Fruit fly (Drosophila melanogaster): ENCODE measurements around the gene spi.

spi gene

DNA sequence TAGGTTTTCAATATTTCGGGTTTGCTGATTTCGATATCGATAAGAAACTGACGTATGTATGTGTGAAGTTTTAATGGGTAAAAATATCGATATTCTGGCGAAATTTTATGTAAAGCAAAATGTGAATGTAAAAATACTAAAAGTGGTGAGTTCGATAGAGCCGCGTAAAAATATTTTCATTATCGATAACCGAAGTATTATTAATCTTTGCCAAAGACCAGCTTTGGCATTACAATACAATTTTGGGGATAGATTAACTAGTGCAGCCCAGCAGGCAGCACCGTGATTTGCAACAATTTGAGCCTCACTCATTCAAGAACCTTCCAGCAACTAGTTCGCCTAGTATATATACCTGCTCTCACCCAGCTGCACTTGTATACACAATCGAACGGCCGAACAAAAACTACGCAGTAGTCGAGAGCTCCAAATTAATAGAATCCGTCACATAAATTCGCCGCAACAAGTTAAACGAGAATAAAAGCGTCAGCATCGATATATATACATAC is 34.8 kb downstream of the spi start (continued):
- TF ChIP-seq Dp (GFP tag; optimal IDR thresholded peaks at IDR 0.05), result peak; percentile 66
- TF ChIP-seq Atf6 (GFP tag; IDR thresholded peaks at IDR 0.05), result no peak
- TF ChIP-seq chif (GFP tag; optimal IDR thresholded peaks at IDR 0.05), result no peak
- no peak for TF ChIP-seq CG31388 (GFP tag; optimal IDR thresholded peaks at IDR 0.05)
- peak; percentile 62 for TF ChIP-seq CG31441 (GFP tag; IDR thresholded peaks at IDR 0.05)
- no peak for TF ChIP-seq Dbx (GFP tag; IDR thresholded peaks at IDR 0.05)
- no peak for TF ChIP-seq fru (optimal IDR thresholded peaks at IDR 0.05)
- TF ChIP-seq CG17361 (GFP tag; IDR thresholded peaks at IDR 0.05), result no peak
- TF ChIP-seq CG42726 (GFP tag; IDR thresholded peaks at IDR 0.05; ENCODE audit: partially characterized antibody), result no peak
- no peak for TF ChIP-seq toy (GFP tag; IDR thresholded peaks at IDR 0.05)
- no peak for TF ChIP-seq bcd (GFP tag; optimal IDR thresholded peaks at IDR 0.05)
- peak; percentile 78 for TF ChIP-seq CG2116 (GFP tag; optimal IDR thresholded peaks at IDR 0.05)
- no peak for TF ChIP-seq CG16815 (GFP tag; optimal IDR thresholded peaks at IDR 0.05)
- TF ChIP-seq Stat92E (GFP tag; optimal IDR thresholded peaks at IDR 0.05), result peak in 1 of 3 experiments; percentile 35
- TF ChIP-seq hth (optimal IDR thresholded peaks at IDR 0.05), result no peak
- no peak for TF ChIP-seq Kr (GFP tag; optimal IDR thresholded peaks at IDR 0.05)
- TF ChIP-seq Sox102F (GFP tag; optimal IDR thresholded peaks at IDR 0.05), result no peak
- TF ChIP-seq CoRest (tag; optimal IDR thresholded peaks at IDR 0.05), result peak; percentile 34
- TF ChIP-seq CG18011 (GFP tag; optimal IDR thresholded peaks at IDR 0.05), result no peak
- TF ChIP-seq CG18599 (GFP tag; optimal IDR thresholded peaks at IDR 0.05), result no peak
- TF ChIP-seq gcm (GFP tag; optimal IDR thresholded peaks at IDR 0.05), result no peak
- no peak for TF ChIP-seq dimm (GFP tag; IDR thresholded peaks at IDR 0.05)
- TF ChIP-seq CG6683 (GFP tag; optimal IDR thresholded peaks at IDR 0.05), result no peak
- no peak for TF ChIP-seq sima (GFP tag; optimal IDR thresholded peaks at IDR 0.05)
- no peak for TF ChIP-seq ranshi (GFP tag; IDR thresholded peaks at IDR 0.05)
- no peak for TF ChIP-seq CG7372 (GFP tag; IDR thresholded peaks at IDR 0.05)
- TF ChIP-seq CG30431 (GFP tag; optimal IDR thresholded peaks at IDR 0.05), result no peak
- no peak for TF ChIP-seq CG12942 (GFP tag; optimal IDR thresholded peaks at IDR 0.05)
- TF ChIP-seq Fer2 (tag; optimal IDR thresholded peaks at IDR 0.05), result no peak
- TF ChIP-seq CG9932 (GFP tag; IDR thresholded peaks at IDR 0.05), result no peak
- no peak for TF ChIP-seq CG5245 (GFP tag; optimal IDR thresholded peaks at IDR 0.05)
- no peak for TF ChIP-seq CG17612 (GFP tag; IDR thresholded peaks at IDR 0.05)
- TF ChIP-seq CG3838 (GFP tag; optimal IDR thresholded peaks at IDR 0.05), result no peak
- TF ChIP-seq tna (GFP tag; IDR thresholded peaks at IDR 0.05; ENCODE audit: partially characterized antibody), result peak; percentile 92
- no peak for TF ChIP-seq CG8359 (GFP tag; optimal IDR thresholded peaks at IDR 0.05; ENCODE audit: borderline replicate concordance)
- no peak for TF ChIP-seq PHDP (tag; optimal IDR thresholded peaks at IDR 0.05)
- no peak for TF ChIP-seq CG4854 (GFP tag; optimal IDR thresholded peaks at IDR 0.05)
- TF ChIP-seq CG13775 (GFP tag; optimal IDR thresholded peaks at IDR 0.05), result no peak
- no peak for TF ChIP-seq CG5953 (GFP tag; IDR thresholded peaks at IDR 0.05)
- peak in 1 of 2 experiments; percentile 44 for TF ChIP-seq crp (GFP tag; optimal IDR thresholded peaks at IDR 0.05)
- TF ChIP-seq Mes4 (GFP tag; optimal IDR thresholded peaks at IDR 0.05), result no peak
- no peak for TF ChIP-seq ro (GFP tag; IDR thresholded peaks at IDR 0.05)
- peak; percentile 84 for TF ChIP-seq mld (GFP tag; IDR thresholded peaks at IDR 0.05; ENCODE audit: partially characterized antibody)
- TF ChIP-seq TFAM (GFP tag; optimal IDR thresholded peaks at IDR 0.05), result no peak
- TF ChIP-seq otp (GFP tag; IDR thresholded peaks at IDR 0.05), result no peak
- no peak for TF ChIP-seq CG2199 (GFP tag; IDR thresholded peaks at IDR 0.05)
